Worm (Caenorhabditis elegans): ENCODE results near the gene prp-18.

ce11 chrIV:9878893-9879379 is 5.2 kb downstream of the prp-18 start, which contains the start of gene nhr-4:
- no peak for TF ChIP-seq lin-39 (tag; optimal IDR thresholded peaks at IDR 0.05)
- no peak for TF ChIP-seq ama-1 (optimal IDR thresholded peaks at IDR 0.05)
- no peak for TF ChIP-seq mep-1 (tag; optimal IDR thresholded peaks at IDR 0.05)
- no peak for TF ChIP-seq attf-4 (tag; optimal IDR thresholded peaks at IDR 0.05)
- TF ChIP-seq nhr-76 (tag; optimal IDR thresholded peaks at IDR 0.05), result no peak
- TF ChIP-seq nhr-6 (tag; optimal IDR thresholded peaks at IDR 0.05), result no peak
- TF ChIP-seq nhr-111 (GFP tag; optimal IDR thresholded peaks at IDR 0.05), result no peak
- TF ChIP-seq nhr-11 (tag; optimal IDR thresholded peaks at IDR 0.05), result no peak
- no peak for TF ChIP-seq mxl-2 (GFP tag; conservative IDR thresholded peaks at IDR 0.05)
